Worm (Caenorhabditis elegans) whole organism, L4 larva: ENCODE data around the gene tsp-10.

ENCODE experiments used
- aly-2 ChIP-seq: sonication (generic microtip); optimal IDR thresholded peaks from 2 replicates; lab custom pipeline; 2018; ENCODE audit warnings: missing biosample characterization, missing genetic modification characterization
- dve-1 ChIP-seq: sonication (generic microtip); optimal IDR thresholded peaks from 2 replicates; lab custom pipeline; 2017; ENCODE audit warnings: antibody characterized with exemption, mild to moderate bottlenecking, missing genetic modification characterization, missing compliant biosample characterization; ENCODE audit not compliant: insufficient read depth
- fkh-10 ChIP-seq: fragments of 150-350 bp; optimal IDR thresholded peaks from 2 replicates; lab custom pipeline; 2014; ENCODE audit warnings: missing biosample characterization, missing genetic modification reagents, missing genetic modification characterization
- fos-1 ChIP-seq: fragments of 150-350 bp; optimal IDR thresholded peaks from 2 replicates; lab custom pipeline; 2014; ENCODE audit warnings: missing biosample characterization, missing genetic modification characterization
- hmg-1.1 ChIP-seq: fragments of 200-800 bp; sonication (Bioruptor generic); IDR thresholded peaks from 2 replicates; pipeline ENCODE4 v1.3.6; 2022; ENCODE audit warnings: missing genetic modification reagents, missing genetic modification characterization, missing compliant biosample characterization
- lin-1 ChIP-seq: fragments of 200-800 bp; sonication (Bioruptor generic); IDR thresholded peaks from 2 replicates; pipeline ENCODE4 v1.3.6; 2022; ENCODE audit warnings: missing genetic modification reagents, missing genetic modification characterization, missing compliant biosample characterization
- mxl-2 ChIP-seq: fragments of 200-800 bp; sonication (Bioruptor generic); conservative IDR thresholded peaks from 2 replicates; pipeline ENCODE4 v1.3.6; 2022; ENCODE audit warnings: missing genetic modification reagents, missing genetic modification characterization, missing compliant biosample characterization
- nhr-10 ChIP-seq: fragments of 150-350 bp; optimal IDR thresholded peaks from 2 replicates; lab custom pipeline; 2014; ENCODE audit warnings: missing biosample characterization, missing genetic modification characterization
- pqm-1 ChIP-seq: sonication (generic microtip); optimal IDR thresholded peaks from 2 replicates; lab custom pipeline; 2017; ENCODE audit warnings: missing biosample characterization, missing genetic modification characterization
- spr-1 ChIP-seq: sonication (generic microtip); optimal IDR thresholded peaks from 2 replicates; lab custom pipeline; 2016; ENCODE audit warnings: mild to moderate bottlenecking, missing genetic modification characterization, missing compliant biosample characterization

- TF ChIP-seq spr-1 (tag; lab: Kevin White, UChicago) = no peak
- no peak for TF ChIP-seq hmg-1.1 (GFP tag; lab: Robert Waterston, UW)
- no peak for TF ChIP-seq mxl-2 (GFP tag; lab: Robert Waterston, UW)
- no peak for TF ChIP-seq nhr-10 (tag; lab: Kevin White, UChicago)
- TF ChIP-seq dve-1 (tag; lab: Kevin White, UChicago) = no peak
- no peak for TF ChIP-seq fkh-10
- no peak for TF ChIP-seq pqm-1 (tag; lab: Kevin White, UChicago)
- TF ChIP-seq aly-2 = no peak
- TF ChIP-seq lin-1 (GFP tag; lab: Robert Waterston, UW) = no peak
- TF ChIP-seq fos-1 = no peak
Measured at ce11 chrII:6715853-6716252, 2.5 kb upstream of the tsp-10 start.
